Worm (Caenorhabditis elegans) whole organism, L3 larva: ENCODE data around the gene svh-5.
A peak's percentile ranks its signal among the peaks of the same experiment; 100 is the strongest.

Experiments used
- R02D3.7 ChIP-seq: fragments of 150-350 bp; optimal IDR thresholded peaks from 2 replicates; lab custom pipeline; 2014; ENCODE audit warnings: missing biosample characterization, missing genetic modification characterization
- ZK546.5 ChIP-seq: sonication (generic microtip); optimal IDR thresholded peaks from 2 replicates; lab custom pipeline; 2017; ENCODE audit warnings: missing biosample characterization, missing genetic modification characterization
- aly-2 ChIP-seq: fragments of 150-350 bp; optimal IDR thresholded peaks from 2 replicates; lab custom pipeline; 2014; ENCODE audit warnings: missing biosample characterization, missing genetic modification characterization
- ama-1 ChIP-seq: fragments of 150-350 bp; optimal IDR thresholded peaks from 2 replicates; lab custom pipeline; 2018
- ceh-16 ChIP-seq: sonication (generic microtip); optimal IDR thresholded peaks from 2 replicates; lab custom pipeline; 2017; ENCODE audit warnings: missing biosample characterization, missing genetic modification characterization
- ceh-28 ChIP-seq: fragments of 150-350 bp; optimal IDR thresholded peaks from 2 replicates; lab custom pipeline; 2014; ENCODE audit warnings: missing biosample characterization, missing genetic modification reagents, missing genetic modification characterization
- ceh-82 ChIP-seq: fragments of 150-350 bp; optimal IDR thresholded peaks from 2 replicates; lab custom pipeline; 2014; ENCODE audit warnings: missing biosample characterization, missing genetic modification characterization
- ceh-9 ChIP-seq: sonication (generic microtip); optimal IDR thresholded peaks from 2 replicates; lab custom pipeline; 2018; ENCODE audit warnings: missing biosample characterization, missing genetic modification characterization
- daf-12 ChIP-seq: fragments of 150-350 bp; optimal IDR thresholded peaks from 2 replicates; lab custom pipeline; 2014; ENCODE audit warnings: missing biosample characterization, missing genetic modification reagents, missing genetic modification characterization
- egl-27 ChIP-seq: sonication (generic microtip); optimal IDR thresholded peaks from 4 replicates; lab custom pipeline; 2017; ENCODE audit warnings: missing biosample characterization, missing genetic modification reagents, missing genetic modification characterization
- egl-5 ChIP-seq: fragments of 150-350 bp; optimal IDR thresholded peaks from 2 replicates; lab custom pipeline; 2017; ENCODE audit warnings: missing biosample characterization, missing genetic modification reagents, missing genetic modification characterization, inconsistent platforms
- elt-1 ChIP-seq: fragments of 150-350 bp; optimal IDR thresholded peaks from 2 replicates; lab custom pipeline; 2014; ENCODE audit warnings: missing biosample characterization, missing genetic modification characterization
- elt-2 ChIP-seq: sonication (generic microtip); optimal IDR thresholded peaks from 2 replicates; lab custom pipeline; 2016; ENCODE audit warnings: missing genetic modification reagents, mild to moderate bottlenecking, missing genetic modification characterization, missing compliant biosample characterization
- elt-3 ChIP-seq, 3 experiments: fragments of 150-350 bp in 1 of 3; sonication (generic microtip) in 2 of 3; optimal IDR thresholded peaks; 2 replicates in 2 of 3; 4 replicates in 1 of 3; lab custom pipeline; 2014 to 2017; ENCODE audit warnings: missing biosample characterization in 3 of 3, missing genetic modification characterization in 3 of 3
- eor-1 ChIP-seq, 2 experiments: fragments of 150-350 bp; optimal IDR thresholded peaks; 2 replicates each; lab custom pipeline; 2014 to 2018; ENCODE audit warnings: missing biosample characterization in 2 of 2, missing genetic modification characterization in 2 of 2
- fkh-10 ChIP-seq: sonication (generic microtip); optimal IDR thresholded peaks from 2 replicates; lab custom pipeline; 2017; ENCODE audit warnings: missing biosample characterization, missing genetic modification reagents, missing genetic modification characterization
- fkh-2 ChIP-seq: fragments of 150-350 bp; optimal IDR thresholded peaks from 2 replicates; lab custom pipeline; 2014; ENCODE audit warnings: missing biosample characterization, missing genetic modification reagents, missing genetic modification characterization
- fos-1 ChIP-seq: fragments of 150-350 bp; optimal IDR thresholded peaks from 2 replicates; lab custom pipeline; 2014; ENCODE audit warnings: missing biosample characterization, missing genetic modification characterization
- hmg-11 ChIP-seq: sonication (generic microtip); optimal IDR thresholded peaks from 2 replicates; lab custom pipeline; 2016; ENCODE audit warnings: missing genetic modification characterization, missing compliant biosample characterization
- jun-1 ChIP-seq: fragments of 150-350 bp; optimal IDR thresholded peaks from 2 replicates; lab custom pipeline; 2014; ENCODE audit warnings: missing biosample characterization, missing genetic modification reagents, missing genetic modification characterization
- lin-15B ChIP-seq: fragments of 150-350 bp; optimal IDR thresholded peaks from 2 replicates; lab custom pipeline; 2014; ENCODE audit warnings: missing biosample characterization, missing genetic modification characterization
- lin-39 ChIP-seq: fragments of 150-350 bp; optimal IDR thresholded peaks from 2 replicates; lab custom pipeline; 2018; ENCODE audit warnings: missing biosample characterization, missing genetic modification reagents, missing genetic modification characterization
- lsy-12 ChIP-seq: sonication (generic microtip); optimal IDR thresholded peaks from 2 replicates; lab custom pipeline; 2016; ENCODE audit warnings: mild to moderate bottlenecking, missing genetic modification characterization, missing compliant biosample characterization
- mdl-1 ChIP-seq: fragments of 150-350 bp; optimal IDR thresholded peaks from 2 replicates; lab custom pipeline; 2014; ENCODE audit warnings: missing biosample characterization, missing genetic modification characterization
- mml-1 ChIP-seq: fragments of 150-350 bp; sonication (generic microtip); optimal IDR thresholded peaks from 3 replicates; lab custom pipeline; 2014; ENCODE audit warnings: missing biosample characterization, missing genetic modification characterization
- nfya-1 ChIP-seq: sonication (generic microtip); optimal IDR thresholded peaks from 2 replicates; lab custom pipeline; 2017; ENCODE audit warnings: missing genetic modification characterization, mild to moderate bottlenecking, missing compliant biosample characterization, antibody characterized with exemption, moderate library complexity; ENCODE audit not compliant: insufficient read depth
- nhr-11 ChIP-seq: fragments of 150-350 bp; optimal IDR thresholded peaks from 2 replicates; lab custom pipeline; 2014; ENCODE audit warnings: missing biosample characterization, missing genetic modification characterization
- nhr-12 ChIP-seq: fragments of 150-350 bp; optimal IDR thresholded peaks from 2 replicates; lab custom pipeline; 2014; ENCODE audit warnings: missing biosample characterization, missing genetic modification characterization
- nhr-23 ChIP-seq: fragments of 150-350 bp; optimal IDR thresholded peaks from 2 replicates; lab custom pipeline; 2014; ENCODE audit warnings: missing biosample characterization, missing genetic modification reagents, missing genetic modification characterization
- nhr-237 ChIP-seq: fragments of 150-350 bp; optimal IDR thresholded peaks from 2 replicates; lab custom pipeline; 2014; ENCODE audit warnings: missing biosample characterization, missing genetic modification characterization
- nhr-25 ChIP-seq: sonication (generic microtip); optimal IDR thresholded peaks from 2 replicates; lab custom pipeline; 2017; ENCODE audit warnings: missing biosample characterization, missing genetic modification characterization
- nhr-28 ChIP-seq: fragments of 150-350 bp; optimal IDR thresholded peaks from 2 replicates; lab custom pipeline; 2014; ENCODE audit warnings: missing biosample characterization, missing genetic modification characterization
- nhr-43 ChIP-seq: sonication (generic microtip); optimal IDR thresholded peaks from 2 replicates; lab custom pipeline; 2016; ENCODE audit warnings: mild to moderate bottlenecking, missing genetic modification characterization, missing compliant biosample characterization; ENCODE audit not compliant: poor library complexity, severe bottlenecking
- nhr-67 ChIP-seq: fragments of 150-350 bp; optimal IDR thresholded peaks from 2 replicates; lab custom pipeline; 2014; ENCODE audit warnings: missing biosample characterization, missing genetic modification characterization
- nhr-76 ChIP-seq: fragments of 150-350 bp; sonication (generic microtip); optimal IDR thresholded peaks from 5 replicates; lab custom pipeline; 2014; ENCODE audit warnings: missing biosample characterization, missing genetic modification characterization
- nhr-77 ChIP-seq: fragments of 150-350 bp; optimal IDR thresholded peaks from 2 replicates; lab custom pipeline; 2014; ENCODE audit warnings: missing biosample characterization, missing genetic modification characterization
- pha-4 ChIP-seq: fragments of 150-350 bp; optimal IDR thresholded peaks from 2 replicates; lab custom pipeline; 2014; ENCODE audit warnings: missing biosample characterization, missing genetic modification reagents, missing genetic modification characterization
- pqm-1 ChIP-seq: fragments of 150-350 bp; optimal IDR thresholded peaks from 2 replicates; lab custom pipeline; 2017; ENCODE audit warnings: missing biosample characterization, missing genetic modification characterization, inconsistent platforms
- sea-2 ChIP-seq: fragments of 150-350 bp; sonication (generic microtip); optimal IDR thresholded peaks from 4 replicates; lab custom pipeline; 2014; ENCODE audit warnings: missing biosample characterization, missing genetic modification reagents, missing genetic modification characterization
- skn-1 ChIP-seq: fragments of 150-350 bp; optimal IDR thresholded peaks from 2 replicates; lab custom pipeline; 2014; ENCODE audit warnings: missing biosample characterization, missing genetic modification characterization
- snpc-4 ChIP-seq: fragments of 150-350 bp; optimal IDR thresholded peaks from 2 replicates; lab custom pipeline; 2014; ENCODE audit warnings: missing biosample characterization, missing genetic modification characterization
- tbx-2 ChIP-seq: sonication (generic microtip); optimal IDR thresholded peaks from 2 replicates; lab custom pipeline; 2016; ENCODE audit warnings: mild to moderate bottlenecking, missing genetic modification characterization, missing compliant biosample characterization
- unc-39 ChIP-seq: sonication (generic microtip); optimal IDR thresholded peaks from 4 replicates; lab custom pipeline; 2017; ENCODE audit warnings: missing biosample characterization, missing genetic modification characterization
- unc-62 ChIP-seq: fragments of 150-350 bp; sonication (generic microtip); optimal IDR thresholded peaks from 4 replicates; lab custom pipeline; 2014; ENCODE audit warnings: missing biosample characterization, missing genetic modification reagents, missing genetic modification characterization
- zag-1 ChIP-seq: fragments of 150-350 bp; optimal IDR thresholded peaks from 2 replicates; lab custom pipeline; 2014; ENCODE audit warnings: missing biosample characterization, missing genetic modification characterization
- ztf-11 ChIP-seq: fragments of 150-350 bp; optimal IDR thresholded peaks from 2 replicates; lab custom pipeline; 2014; ENCODE audit warnings: missing biosample characterization, missing genetic modification characterization
- ztf-4 ChIP-seq: fragments of 150-350 bp; optimal IDR thresholded peaks from 2 replicates; lab custom pipeline; 2014; ENCODE audit warnings: missing biosample characterization, missing genetic modification characterization

svh-5 gene

ce11 chrX:15374668-15375208 is 2.9 kb downstream of the svh-5 start:
- TF ChIP-seq nhr-43 (tag; lab: Kevin White, UChicago) (peak; percentile 43), elt-1 (tag; lab: Kevin White, UChicago) (peak; percentile 27), R02D3.7 (tag; lab: Kevin White, UChicago) (no peak), ceh-9 (no peak), nhr-25 (tag; lab: Kevin White, UChicago) (peak; percentile 68)
- TF ChIP-seq, all 47 proteins: peak for 3

- TF ChIP-seq unc-39 (tag; lab: Kevin White, UChicago) (no peak), elt-2 (tag; lab: Kevin White, UChicago) (peak; percentile 88), hmg-11 (peak; percentile 26), ama-1 (no peak), lin-15B (tag; lab: Kevin White, UChicago) (no peak), ztf-4 (tag; lab: Kevin White, UChicago) (no peak), snpc-4 (tag; lab: Kevin White, UChicago) (no peak), nhr-23 (tag; lab: Kevin White, UChicago) (peak; percentile 33), nfya-1 (tag; lab: Kevin White, UChicago) (peak; percentile 57), ZK546.5 (tag; lab: Kevin White, UChicago) (no peak), ceh-16 (tag; lab: Kevin White, UChicago) (no peak), zag-1 (no peak), pha-4 (tag; lab: Kevin White, UChicago) (peak; percentile 48), elt-1 (tag; lab: Kevin White, UChicago) (peak; percentile 54), nhr-67 (no peak), lin-39 (tag; lab: Kevin White, UChicago) (peak; percentile 89), lsy-12 (no peak), nhr-11 (tag; lab: Kevin White, UChicago) (no peak), nhr-77 (tag; lab: Kevin White, UChicago) (no peak), ceh-9 (no peak), nhr-28 (tag; lab: Kevin White, UChicago) (no peak), daf-12 (no peak), eor-1 (tag; optimal IDR thresholded peaks at IDR 0.05; lab: Kevin White, UChicago) (no peak), fos-1 (tag; lab: Kevin White, UChicago) (no peak), nhr-12 (tag; lab: Kevin White, UChicago) (no peak), aly-2 (tag; lab: Kevin White, UChicago) (no peak), egl-5 (tag; lab: Kevin White, UChicago) (no peak), mdl-1 (tag; lab: Kevin White, UChicago) (no peak), tbx-2 (tag; lab: Kevin White, UChicago) (no peak), mml-1 (tag; lab: Kevin White, UChicago) (no peak), R02D3.7 (tag; lab: Kevin White, UChicago) (no peak), pqm-1 (tag; lab: Kevin White, UChicago) (peak; percentile 81), fkh-2 (tag; lab: Kevin White, UChicago) (no peak), ceh-28 (tag; lab: Kevin White, UChicago) (no peak), sea-2 (no peak), elt-3 (tag; optimal IDR thresholded peaks at IDR 0.05; lab: Kevin White, UChicago) (no peak), jun-1 (peak; percentile 45), ztf-11 (no peak), nhr-25 (tag; lab: Kevin White, UChicago) (no peak), egl-27 (tag; lab: Kevin White, UChicago) (no peak), ceh-82 (tag; lab: Kevin White, UChicago) (no peak), unc-62 (GFP tag; lab: Kevin White, UChicago) (peak; percentile 44), fkh-10 (GFP tag; lab: Kevin White, UChicago) (peak; percentile 48), skn-1 (tag; lab: Kevin White, UChicago) (no peak), nhr-43 (tag; lab: Kevin White, UChicago) (no peak), nhr-237 (tag; lab: Kevin White, UChicago) (no peak), nhr-76 (tag; lab: Kevin White, UChicago) (no peak)
Observed at ce11 chrX:15373415-15374048, 4.1 kb downstream of the svh-5 start.
